Worm (Caenorhabditis elegans) whole organism, midembryonic: ENCODE results near the gene ftr-1.

ENCODE experiments used
- T22C8.4 ChIP-seq: fragments of 200-800 bp; sonication (Bioruptor generic); IDR thresholded peaks from 2 replicates; pipeline ENCODE4 v1.3.6; 2022; ENCODE audit warnings: missing genetic modification characterization, missing compliant biosample characterization
- flt-1 ChIP-seq: fragments of 200-800 bp; sonication (Bioruptor generic); IDR thresholded peaks from 2 replicates; pipeline ENCODE4 v1.3.6; 2022; ENCODE audit warnings: missing genetic modification characterization, missing compliant biosample characterization
- klf-2 ChIP-seq: fragments of 200-800 bp; sonication (Bioruptor generic); conservative IDR thresholded peaks from 2 replicates; pipeline ENCODE4 v1.3.6; 2022; ENCODE audit warnings: missing genetic modification reagents, missing genetic modification characterization, missing compliant biosample characterization
- med-1 ChIP-seq: sonication (generic microtip); optimal IDR thresholded peaks from 2 replicates; lab custom pipeline; 2017; ENCODE audit warnings: missing genetic modification characterization, mild to moderate bottlenecking, missing compliant biosample characterization, antibody characterized with exemption, missing genetic modification reagents; ENCODE audit not compliant: insufficient read depth
- ref-1 ChIP-seq: fragments of 200-800 bp; sonication (Bioruptor generic); conservative IDR thresholded peaks from 2 replicates; pipeline ENCODE4 v1.3.6; 2022; ENCODE audit warnings: missing genetic modification reagents, missing genetic modification characterization, missing compliant biosample characterization
- tab-1 ChIP-seq: fragments of 200-800 bp; sonication (Bioruptor generic); IDR thresholded peaks from 2 replicates; pipeline ENCODE4 v1.3.6; 2022; ENCODE audit warnings: missing genetic modification characterization, missing compliant biosample characterization
- ztf-23 ChIP-seq: fragments of 200-800 bp; sonication (Bioruptor generic); IDR thresholded peaks from 2 replicates; pipeline ENCODE4 v1.3.6; 2022; ENCODE audit warnings: missing genetic modification reagents, missing genetic modification characterization, missing compliant biosample characterization

- TF ChIP-seq ztf-23 (GFP tag; lab: Robert Waterston, UW) (no peak), med-1 (GFP tag; lab: Kevin White, UChicago) (no peak), flt-1 (no peak), ref-1 (GFP tag; lab: Robert Waterston, UW) (no peak), T22C8.4 (GFP tag; lab: Robert Waterston, UW) (no peak), klf-2 (GFP tag; lab: Robert Waterston, UW) (no peak), tab-1 (GFP tag; lab: Robert Waterston, UW) (no peak)
Observed at ce11 chrV:20233743-20234142, 37.0 kb downstream of the ftr-1 start, which contains the start of gene Y113G7B.15.
